Fruit fly (Drosophila melanogaster) whole organism, embryonic: ENCODE results near the gene usp.

Experiments
- CG10147 ChIP-seq: fragments of 200-800 bp; sonication (Bioruptor generic); optimal IDR thresholded peaks from 2 replicates; lab custom pipeline; 2019; ENCODE audit warnings: missing biosample characterization, mild to moderate bottlenecking, missing genetic modification characterization, moderate library complexity
- CG1024 ChIP-seq: fragments of 200-800 bp; sonication (Bioruptor generic); IDR thresholded peaks from 2 replicates; pipeline ENCODE4 v1.3.6; 2022; ENCODE audit warnings: missing biosample characterization, missing genetic modification characterization
- CG10565 ChIP-seq: fragments of 200-800 bp; sonication (Bioruptor generic); optimal IDR thresholded peaks from 3 replicates; lab custom pipeline; 2016; ENCODE audit warnings: missing biosample characterization, mild to moderate bottlenecking, missing genetic modification characterization
- CG11398 ChIP-seq: fragments of 200-800 bp; sonication (Bioruptor generic); optimal IDR thresholded peaks from 2 replicates; lab custom pipeline; 2016; ENCODE audit warnings: missing biosample characterization, missing genetic modification characterization
- CG12942 ChIP-seq: fragments of 200-800 bp; sonication (Bioruptor generic); optimal IDR thresholded peaks from 3 replicates; lab custom pipeline; 2016; ENCODE audit warnings: missing biosample characterization, missing genetic modification characterization
- CG13287 ChIP-seq: fragments of 200-800 bp; sonication (Bioruptor generic); IDR thresholded peaks from 2 replicates; pipeline ENCODE4 v1.3.6; 2022; ENCODE audit warnings: missing biosample characterization, missing genetic modification characterization; ENCODE audit not compliant: partially characterized antibody
- CG2120 ChIP-seq: fragments of 200-800 bp; sonication (Bioruptor generic); optimal IDR thresholded peaks from 3 replicates; lab custom pipeline; 2016; ENCODE audit warnings: missing biosample characterization, missing genetic modification characterization
- CG2678 ChIP-seq: fragments of 200-800 bp; sonication (Bioruptor generic); optimal IDR thresholded peaks from 3 replicates; lab custom pipeline; 2019; ENCODE audit warnings: missing biosample characterization, mild to moderate bottlenecking, missing genetic modification characterization, moderate library complexity
- CG31365 ChIP-seq: fragments of 200-800 bp; sonication (Bioruptor generic); optimal IDR thresholded peaks from 2 replicates; lab custom pipeline; 2018; ENCODE audit warnings: missing biosample characterization, mild to moderate bottlenecking, missing genetic modification characterization
- CG33213 ChIP-seq: fragments of 200-800 bp; sonication (Bioruptor generic); optimal IDR thresholded peaks from 3 replicates; lab custom pipeline; 2016; ENCODE audit warnings: missing biosample characterization, missing genetic modification characterization
- CG4424 ChIP-seq: fragments of 200-800 bp; sonication (Bioruptor generic); optimal IDR thresholded peaks from 3 replicates; lab custom pipeline; 2016; ENCODE audit warnings: missing biosample characterization, missing genetic modification characterization
- CG5245 ChIP-seq: fragments of 200-800 bp; sonication (Bioruptor generic); optimal IDR thresholded peaks from 3 replicates; lab custom pipeline; 2016; ENCODE audit warnings: missing biosample characterization, missing genetic modification characterization
- CG6254 ChIP-seq: fragments of 200-800 bp; sonication (Bioruptor generic); optimal IDR thresholded peaks from 3 replicates; lab custom pipeline; 2017; ENCODE audit warnings: mild to moderate bottlenecking, missing biosample characterization, missing genetic modification reagents, missing genetic modification characterization
- CG8359 ChIP-seq: fragments of 200-800 bp; sonication (Bioruptor generic); optimal IDR thresholded peaks from 2 replicates; lab custom pipeline; 2017; ENCODE audit warnings: missing biosample characterization, mild to moderate bottlenecking, missing genetic modification characterization, borderline replicate concordance
- Dad ChIP-seq: fragments of 200-800 bp; sonication (Bioruptor generic); optimal IDR thresholded peaks from 3 replicates; lab custom pipeline; 2016; ENCODE audit warnings: missing biosample characterization, missing genetic modification characterization
- Deaf1 ChIP-seq: fragments of 200-800 bp; optimal IDR thresholded peaks from 3 replicates; lab custom pipeline; 2019; ENCODE audit warnings: missing biosample characterization, mild to moderate bottlenecking, missing genetic modification characterization, moderate library complexity
- Dref ChIP-seq: fragments of 200-800 bp; sonication (Bioruptor generic); IDR thresholded peaks from 2 replicates; pipeline ENCODE4 v1.3.6; 2022; ENCODE audit warnings: missing biosample characterization, missing genetic modification characterization
- Drgx ChIP-seq: fragments of 200-800 bp; sonication (Bioruptor generic); IDR thresholded peaks from 2 replicates; pipeline ENCODE4 v1.3.6; 2022; ENCODE audit warnings: missing biosample characterization, missing genetic modification characterization
- Gug ChIP-seq: fragments of 200-800 bp; sonication (Bioruptor generic); IDR thresholded peaks from 4 replicates; pipeline ENCODE4 v1.3.6; 2022; ENCODE audit warnings: missing biosample characterization, missing genetic modification characterization
- Hmx ChIP-seq: fragments of 200-800 bp; sonication (Bioruptor generic); optimal IDR thresholded peaks from 2 replicates; lab custom pipeline; 2016; ENCODE audit warnings: missing biosample characterization, missing genetic modification characterization
- Hr39 ChIP-seq: fragments of >200 bp; optimal IDR thresholded peaks from 2 replicates; lab custom pipeline; 2017
- Hr51 ChIP-seq, 2 experiments: fragments of 200-800 bp; sonication (Bioruptor generic); optimal IDR thresholded peaks; 2 replicates in 1 of 2; 3 replicates in 1 of 2; lab custom pipeline; 2016 to 2018; ENCODE audit warnings: missing biosample characterization in 2 of 2, missing genetic modification characterization in 2 of 2, mild to moderate bottlenecking in 1 of 2, moderate library complexity in 1 of 2
- Lpt ChIP-seq: fragments of >200 bp; optimal IDR thresholded peaks from 2 replicates; lab custom pipeline; 2018; ENCODE audit warnings: missing biosample characterization, missing genetic modification characterization
- Mrtf ChIP-seq: fragments of 200-800 bp; sonication (Bioruptor generic); IDR thresholded peaks from 3 replicates; pipeline ENCODE4 v1.3.6; 2022; ENCODE audit warnings: missing biosample characterization, missing genetic modification characterization
- Nf-YA ChIP-seq: fragments of 200-800 bp; sonication (Bioruptor generic); IDR thresholded peaks from 2 replicates; pipeline ENCODE4 v1.3.6; 2022; ENCODE audit warnings: missing biosample characterization, missing genetic modification characterization
- NfI ChIP-seq: fragments of 200-800 bp; sonication (Bioruptor generic); optimal IDR thresholded peaks from 3 replicates; lab custom pipeline; 2018; ENCODE audit warnings: missing biosample characterization, mild to moderate bottlenecking, missing genetic modification characterization, moderate library complexity
- Oaz ChIP-seq: fragments of 200-800 bp; sonication (Bioruptor generic); IDR thresholded peaks from 2 replicates; pipeline ENCODE4 v1.3.6; 2022; ENCODE audit warnings: missing biosample characterization, missing genetic modification characterization
- btn ChIP-seq: fragments of 200-800 bp; sonication (Bioruptor generic); optimal IDR thresholded peaks from 2 replicates; lab custom pipeline; 2016; ENCODE audit warnings: missing biosample characterization, missing genetic modification characterization
- chif ChIP-seq, 2 experiments: fragments of 200-800 bp; sonication (Bioruptor generic); optimal IDR thresholded peaks; 3 replicates each; lab custom pipeline; 2016; ENCODE audit warnings: missing biosample characterization in 2 of 2, missing genetic modification characterization in 2 of 2
- corto ChIP-seq: fragments of 200-800 bp; sonication (Bioruptor generic); optimal IDR thresholded peaks from 2 replicates; lab custom pipeline; 2016; ENCODE audit warnings: missing biosample characterization, mild to moderate bottlenecking, missing genetic modification characterization, moderate library complexity
- dan ChIP-seq: fragments of 200-800 bp; sonication (Bioruptor generic); IDR thresholded peaks from 2 replicates; pipeline ENCODE4 v1.3.6; 2022; ENCODE audit warnings: missing biosample characterization, missing genetic modification characterization
- fd64A ChIP-seq: fragments of 200-800 bp; sonication (Bioruptor generic); optimal IDR thresholded peaks from 3 replicates; lab custom pipeline; 2018; ENCODE audit warnings: missing biosample characterization, mild to moderate bottlenecking, missing genetic modification characterization
- gfzf ChIP-seq: fragments of 200-800 bp; sonication (Bioruptor generic); optimal IDR thresholded peaks from 2 replicates; lab custom pipeline; 2016; ENCODE audit warnings: missing biosample characterization, mild to moderate bottlenecking, missing genetic modification characterization, moderate library complexity
- grn ChIP-seq: fragments of 200-800 bp; sonication (Bioruptor generic); optimal IDR thresholded peaks from 3 replicates; lab custom pipeline; 2017; ENCODE audit warnings: missing biosample characterization, missing genetic modification characterization
- gsb ChIP-seq: fragments of 200-800 bp; sonication (Bioruptor generic); IDR thresholded peaks from 2 replicates; pipeline ENCODE4 v1.3.6; 2022; ENCODE audit warnings: missing biosample characterization, missing genetic modification characterization
- gsb-n ChIP-seq: fragments of 200-800 bp; sonication (Bioruptor generic); optimal IDR thresholded peaks from 3 replicates; lab custom pipeline; 2018; ENCODE audit warnings: missing biosample characterization, mild to moderate bottlenecking, missing genetic modification characterization
- her ChIP-seq: fragments of 200-800 bp; sonication (Bioruptor generic); optimal IDR thresholded peaks from 2 replicates; lab custom pipeline; 2016; ENCODE audit warnings: missing biosample characterization, missing genetic modification characterization
- lbe ChIP-seq: fragments of 200-800 bp; sonication (Bioruptor generic); optimal IDR thresholded peaks from 2 replicates; lab custom pipeline; 2016; ENCODE audit warnings: missing biosample characterization, mild to moderate bottlenecking, missing genetic modification characterization
- lilli ChIP-seq: fragments of 200-800 bp; sonication (Bioruptor generic); optimal IDR thresholded peaks from 3 replicates; lab custom pipeline; 2016; ENCODE audit warnings: missing biosample characterization, missing genetic modification characterization
- mirr ChIP-seq: fragments of 200-800 bp; sonication (Bioruptor generic); optimal IDR thresholded peaks from 3 replicates; lab custom pipeline; 2018; ENCODE audit warnings: missing biosample characterization, mild to moderate bottlenecking, missing genetic modification characterization
- nom ChIP-seq: fragments of 200-800 bp; sonication (Bioruptor generic); optimal IDR thresholded peaks from 2 replicates; lab custom pipeline; 2017; ENCODE audit warnings: missing biosample characterization, missing genetic modification characterization, mild to moderate bottlenecking, moderate library complexity, missing genetic modification reagents
- pb ChIP-seq: fragments of 200-800 bp; sonication (Bioruptor generic); optimal IDR thresholded peaks from 3 replicates; lab custom pipeline; 2016; ENCODE audit warnings: missing biosample characterization, missing genetic modification characterization
- pnt ChIP-seq: fragments of 200-800 bp; sonication (Bioruptor generic); optimal IDR thresholded peaks from 3 replicates; lab custom pipeline; 2016; ENCODE audit warnings: missing biosample characterization, missing genetic modification characterization
- rib ChIP-seq: fragments of 200-800 bp; sonication (Bioruptor generic); IDR thresholded peaks from 2 replicates; pipeline ENCODE4 v1.3.6; 2022; ENCODE audit warnings: missing biosample characterization, missing genetic modification characterization
- sim ChIP-seq: fragments of 200-800 bp; sonication (Bioruptor generic); IDR thresholded peaks from 2 replicates; pipeline ENCODE4 v1.3.6; 2022; ENCODE audit warnings: missing biosample characterization, missing genetic modification characterization
- ssp ChIP-seq: fragments of 200-800 bp; sonication (Bioruptor generic); IDR thresholded peaks from 2 replicates; pipeline ENCODE4 v1.3.6; 2022; ENCODE audit warnings: missing biosample characterization, missing genetic modification characterization
- tgo ChIP-seq: fragments of 200-800 bp; sonication (Bioruptor generic); IDR thresholded peaks from 3 replicates; pipeline ENCODE4 v1.3.6; 2022; ENCODE audit warnings: missing biosample characterization, missing genetic modification characterization
- unpg ChIP-seq: fragments of 200-800 bp; sonication (Bioruptor generic); optimal IDR thresholded peaks from 3 replicates; lab custom pipeline; 2018; ENCODE audit warnings: missing biosample characterization, mild to moderate bottlenecking, missing genetic modification characterization, moderate library complexity
- vfl ChIP-seq: fragments of 200-800 bp; sonication (Bioruptor generic); optimal IDR thresholded peaks from 2 replicates; lab custom pipeline; 2016; ENCODE audit warnings: missing biosample characterization, missing genetic modification characterization
- yki ChIP-seq: fragments of >200 bp; optimal IDR thresholded peaks from 3 replicates; lab custom pipeline; 2018
- z ChIP-seq: fragments of 200-800 bp; sonication (Bioruptor generic); IDR thresholded peaks from 3 replicates; pipeline ENCODE4 v1.3.6; 2022; ENCODE audit warnings: missing biosample characterization, missing genetic modification characterization

Gene usp

dm6 chrX:2061849-2062248 lies 19.7 kb upstream of the usp start, which contains the start of gene Sik2 (continued):
- no peak for TF ChIP-seq CG2120 (GFP tag; lab: Kevin White, UChicago)

dm6 chrX:2061119-2061518 lies 19.0 kb upstream of the usp start:
- TF ChIP-seq her (GFP tag; lab: Kevin White, UChicago) (no peak), Dad (GFP tag; lab: Kevin White, UChicago) (no peak), btn (GFP tag; lab: Kevin White, UChicago) (no peak), grn (no peak), gsb (GFP tag; lab: Robert Waterston, UW) (no peak), Nf-YA (GFP tag; lab: Robert Waterston, UW) (no peak), sim (GFP tag; lab: Robert Waterston, UW) (no peak), chif (GFP tag; optimal IDR thresholded peaks at IDR 0.05; lab: Kevin White, UChicago) (no peak), dan (no peak), CG8359 (peak; percentile 8), z (no peak), mirr (GFP tag; lab: Kevin White, UChicago) (peak; percentile 2), lilli (GFP tag; lab: Kevin White, UChicago) (peak; percentile 14), Dref (GFP tag; lab: Robert Waterston, UW) (no peak), CG4424 (peak; percentile 23), nom (GFP tag; lab: Kevin White, UChicago) (peak; percentile 27), Hr39 (lab: Kevin White, UChicago) (no peak), corto (GFP tag; lab: Kevin White, UChicago) (no peak), Hr51 (GFP tag; optimal IDR thresholded peaks at IDR 0.05; lab: Kevin White, UChicago) (peak in 1 of 2 experiments; percentile 36), yki (no peak), Mrtf (GFP tag; lab: Robert Waterston, UW) (0 out of 3 replicates have a peak, but pooled peaks have one; percentile 17), vfl (GFP tag; lab: Kevin White, UChicago) (no peak), lbe (no peak), pb (GFP tag; lab: Kevin White, UChicago) (peak; percentile 23), tgo (GFP tag; lab: Robert Waterston, UW) (no peak), fd64A (GFP tag; lab: Kevin White, UChicago) (peak; percentile 60), NfI (peak; percentile 54), unpg (peak; percentile 56), CG33213 (no peak), Drgx (peak; percentile 8; the same call in 1 of the 2 replicates), Oaz (no peak), CG6254 (GFP tag; lab: Kevin White, UChicago) (peak; percentile 36), CG11398 (GFP tag; lab: Kevin White, UChicago) (no peak), gsb-n (tag; lab: Kevin White, UChicago) (peak; percentile 1), CG2678 (tag; lab: Kevin White, UChicago) (peak; percentile 65), CG1024 (no peak), CG5245 (GFP tag; lab: Kevin White, UChicago) (peak; percentile 20), CG12942 (GFP tag; lab: Kevin White, UChicago) (no peak), ssp (GFP tag; lab: Robert Waterston, UW) (no peak), CG13287 (GFP tag; lab: Robert Waterston, UW) (no peak), Hmx (GFP tag; lab: Kevin White, UChicago) (no peak), Gug (GFP tag; lab: Robert Waterston, UW) (no peak), rib (no peak), CG10147 (GFP tag; lab: Kevin White, UChicago) (peak; percentile 19), Lpt (GFP tag; lab: Kevin White, UChicago) (no peak), Deaf1 (peak; percentile 66), pnt (GFP tag; lab: Kevin White, UChicago) (no peak), CG31365 (tag; lab: Kevin White, UChicago) (no peak), gfzf (no peak), CG10565 (GFP tag; lab: Kevin White, UChicago) (no peak)
